Worm (Caenorhabditis elegans) whole organism, L4 larva: ENCODE data around the gene Y43F8B.3.

Experiments used
- T20F7.1 ChIP-seq: fragments of 200-800 bp; sonication (Bioruptor generic); optimal IDR thresholded peaks from 2 replicates; lab custom pipeline; 2018; ENCODE audit warnings: mild to moderate bottlenecking, missing genetic modification characterization, missing compliant biosample characterization
- aha-1 ChIP-seq: fragments of 150-350 bp; peaks from one replicate; lab custom pipeline; 2014; ENCODE audit warnings: missing biosample characterization, missing genetic modification characterization
- arid-1 ChIP-seq: fragments of 200-800 bp; sonication (Bioruptor generic); conservative IDR thresholded peaks from 2 replicates; pipeline ENCODE4 v1.3.6; 2022; ENCODE audit warnings: missing genetic modification reagents, missing genetic modification characterization, missing compliant biosample characterization
- dmd-8 ChIP-seq: fragments of 200-800 bp; sonication (Bioruptor generic); IDR thresholded peaks from 2 replicates; pipeline ENCODE4 v1.3.6; 2022; ENCODE audit warnings: missing genetic modification characterization, missing compliant biosample characterization
- dve-1 ChIP-seq: sonication (generic microtip); optimal IDR thresholded peaks from 2 replicates; lab custom pipeline; 2017; ENCODE audit warnings: antibody characterized with exemption, mild to moderate bottlenecking, missing genetic modification characterization, missing compliant biosample characterization; ENCODE audit not compliant: insufficient read depth
- lin-15B ChIP-seq: fragments of 150-350 bp; sonication (generic microtip); optimal IDR thresholded peaks from 3 replicates; lab custom pipeline; 2014; ENCODE audit warnings: missing biosample characterization, missing genetic modification characterization
- madf-5 ChIP-seq, 2 experiments: fragments of 200-800 bp; sonication (Bioruptor generic); IDR thresholded peaks; 2 replicates each; pipeline ENCODE4 v1.3.6; 2022; ENCODE audit warnings: missing compliant biosample characterization in 2 of 2, missing genetic modification characterization in 2 of 2
- nhr-41 ChIP-seq: fragments of 200-800 bp; sonication (Bioruptor generic); IDR thresholded peaks from 2 replicates; pipeline ENCODE4 v1.3.6; 2022; ENCODE audit warnings: missing genetic modification reagents, missing genetic modification characterization, missing compliant biosample characterization
- tra-1 ChIP-seq: fragments of 200-800 bp; sonication (Bioruptor generic); IDR thresholded peaks from 2 replicates; pipeline ENCODE4 v1.3.6; 2022; ENCODE audit warnings: missing genetic modification reagents, missing genetic modification characterization, missing compliant biosample characterization
- zag-1 ChIP-seq: fragments of 150-350 bp; optimal IDR thresholded peaks from 2 replicates; lab custom pipeline; 2014; ENCODE audit warnings: missing biosample characterization, missing genetic modification characterization
- zfp-2 ChIP-seq: sonication (generic microtip); optimal IDR thresholded peaks from 2 replicates; lab custom pipeline; 2016; ENCODE audit warnings: mild to moderate bottlenecking, missing genetic modification characterization, missing compliant biosample characterization

The Y43F8B.3 gene

DNA sequence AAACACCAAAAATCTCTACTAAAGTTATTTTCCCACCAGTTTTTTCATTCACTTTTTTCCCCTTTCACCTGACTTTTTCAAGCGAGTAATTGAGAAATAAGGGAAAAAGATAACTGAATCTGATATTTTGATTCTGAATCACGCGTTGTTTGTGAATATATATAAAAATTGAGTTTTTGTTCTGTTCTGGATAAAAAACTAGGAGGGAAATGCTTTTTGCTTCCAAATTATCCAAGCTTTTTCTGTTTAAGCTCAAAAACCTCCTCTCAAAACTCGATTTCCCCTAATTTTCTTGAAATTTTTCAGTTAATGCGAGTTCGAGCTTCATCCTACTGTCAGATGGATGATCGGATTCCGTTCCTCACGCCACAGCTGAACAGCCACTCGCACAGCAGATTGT is 62.2 kb downstream of the Y43F8B.3 start, which contains the start of gene kcnl-1:
TSS of gene kcnl-1 (plus strand) at position 301 of the 400 bp plus-strand sequence.
- TF ChIP-seq zag-1 (tag; lab: Kevin White, UChicago) (no peak), nhr-41 (GFP tag; lab: Robert Waterston, UW) (no peak), zfp-2 (tag; lab: Kevin White, UChicago) (no peak), madf-5 (GFP tag; IDR thresholded peaks at IDR 0.05; lab: Robert Waterston, UW) (no peak), lin-15B (tag; lab: Kevin White, UChicago) (no peak), dmd-8 (no peak), aha-1 (tag; lab: Kevin White, UChicago) (no peak), tra-1 (GFP tag; lab: Robert Waterston, UW) (no peak), dve-1 (tag; lab: Kevin White, UChicago) (no peak), arid-1 (no peak), T20F7.1 (GFP tag; lab: Kevin White, UChicago) (no peak)
